Fruit fly (Drosophila melanogaster) Kc167 (cell line): ENCODE results near the gene ArfGAP1.

Source experiments
- psq ChIP-seq: fragments of >200 bp; optimal IDR thresholded peaks from 2 replicates; lab custom pipeline; 2017; ENCODE audit warnings: missing external identifiers
- ttk ChIP-seq: sonication (Bioruptor generic); optimal IDR thresholded peaks from 2 replicates; lab custom pipeline; 2017; ENCODE audit warnings: missing external identifiers

DNA sequence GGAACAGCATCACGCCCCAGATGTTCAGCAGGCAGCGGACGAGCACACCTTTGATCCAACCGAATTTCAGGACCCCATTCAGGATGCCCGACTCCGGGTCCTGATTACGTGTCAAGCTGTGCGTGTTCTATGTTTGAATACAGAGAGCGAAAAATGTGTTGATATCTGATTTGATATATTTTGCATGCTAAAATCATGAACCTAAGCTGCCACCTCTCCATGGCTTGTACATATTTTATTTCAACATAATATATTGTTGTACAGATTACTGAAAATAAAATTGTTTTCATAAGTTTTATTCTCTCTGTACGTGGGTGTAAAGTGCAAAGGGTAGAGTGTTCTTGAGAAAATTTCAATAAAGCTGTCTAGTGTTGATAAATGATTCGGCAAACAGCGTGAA is 43.0 kb downstream of the ArfGAP1 start:
- no peak for TF ChIP-seq psq (lab: Kevin White, UChicago)
- no peak for TF ChIP-seq ttk (lab: Kevin White, UChicago)
